Worm (Caenorhabditis elegans) whole organism, young adult: Measurements from ENCODE around the gene lelo-3.

Experiments used
- B0261.1 ChIP-seq: sonication (generic microtip); optimal IDR thresholded peaks from 2 replicates; lab custom pipeline; 2016; ENCODE audit warnings: mild to moderate bottlenecking, missing genetic modification characterization, moderate library complexity, missing compliant biosample characterization
- D2030.7 ChIP-seq: fragments of 200-800 bp; sonication (Bioruptor generic); IDR thresholded peaks from 2 replicates; pipeline ENCODE4 v1.3.6; 2022; ENCODE audit warnings: missing genetic modification reagents, missing genetic modification characterization, missing compliant biosample characterization
- F23B12.7 ChIP-seq: sonication (generic microtip); optimal IDR thresholded peaks from 2 replicates; lab custom pipeline; 2017; ENCODE audit warnings: missing genetic modification characterization, mild to moderate bottlenecking, missing compliant biosample characterization, antibody characterized with exemption, moderate library complexity; ENCODE audit not compliant: insufficient read depth
- F39B2.1 ChIP-seq: fragments of 200-800 bp; sonication (Bioruptor generic); IDR thresholded peaks from 2 replicates; pipeline ENCODE4 v1.3.6; 2022; ENCODE audit warnings: missing genetic modification reagents, missing genetic modification characterization, missing compliant biosample characterization
- F57A8.1 ChIP-seq: fragments of 200-800 bp; sonication (Bioruptor generic); optimal IDR thresholded peaks from 2 replicates; lab custom pipeline; 2018; ENCODE audit warnings: mild to moderate bottlenecking, missing genetic modification characterization, moderate library complexity, missing compliant biosample characterization
- Y67H2A.10 ChIP-seq: fragments of 200-800 bp; sonication (Bioruptor generic); conservative IDR thresholded peaks from 2 replicates; pipeline ENCODE4 v1.3.6; 2022; ENCODE audit warnings: missing genetic modification reagents, missing genetic modification characterization, missing compliant biosample characterization
- Y79H2A.3 ChIP-seq: fragments of 200-800 bp; sonication (Bioruptor generic); conservative IDR thresholded peaks from 2 replicates; pipeline ENCODE4 v1.3.6; 2022; ENCODE audit warnings: missing genetic modification reagents, missing genetic modification characterization, missing compliant biosample characterization
- Y95B8A.8 ChIP-seq: fragments of 200-800 bp; sonication (Bioruptor generic); IDR thresholded peaks from 2 replicates; pipeline ENCODE4 v1.3.6; 2022; ENCODE audit warnings: missing genetic modification reagents, missing genetic modification characterization, missing compliant biosample characterization
- cebp-1 ChIP-seq, 2 experiments: fragments of 200-800 bp in 1 of 2; sonication (Bioruptor generic) in 1 of 2; sonication (generic microtip) in 1 of 2; IDR thresholded peaks in 1 of 2; optimal IDR thresholded peaks in 1 of 2; 2 replicates each; pipeline versions ENCODE4 v1.3.6 to Lab custom; 2017 to 2022; ENCODE audit warnings: missing compliant biosample characterization in 2 of 2, missing genetic modification characterization in 2 of 2, mild to moderate bottlenecking in 1 of 2, missing genetic modification reagents in 1 of 2, moderate library complexity in 1 of 2
- cebp-2 ChIP-seq: fragments of 200-800 bp; sonication (Bioruptor generic); IDR thresholded peaks from 2 replicates; pipeline ENCODE4 v1.3.6; 2022; ENCODE audit warnings: missing genetic modification characterization, missing compliant biosample characterization
- ceh-40 ChIP-seq: fragments of 200-800 bp; sonication (Bioruptor generic); IDR thresholded peaks from 2 replicates; pipeline ENCODE4 v1.3.6; 2022; ENCODE audit warnings: missing genetic modification characterization, missing compliant biosample characterization
- ceh-58 ChIP-seq: fragments of 200-800 bp; sonication (Bioruptor generic); IDR thresholded peaks from 2 replicates; pipeline ENCODE4 v1.3.6; 2022; ENCODE audit warnings: missing genetic modification characterization, missing compliant biosample characterization
- ceh-79 ChIP-seq: sonication (generic microtip); optimal IDR thresholded peaks from 2 replicates; lab custom pipeline; 2017; ENCODE audit warnings: mild to moderate bottlenecking, missing genetic modification characterization, missing compliant biosample characterization
- dpl-1 ChIP-seq: fragments of 150-350 bp; optimal IDR thresholded peaks from 2 replicates; lab custom pipeline; 2014; ENCODE audit warnings: missing biosample characterization, missing genetic modification reagents, missing genetic modification characterization
- gei-17 ChIP-seq: fragments of 200-800 bp; sonication (Bioruptor generic); optimal IDR thresholded peaks from 2 replicates; lab custom pipeline; 2018; ENCODE audit warnings: mild to moderate bottlenecking, missing genetic modification characterization, missing compliant biosample characterization
- hsf-1 ChIP-seq: fragments of 200-800 bp; sonication (Bioruptor generic); IDR thresholded peaks from 2 replicates; pipeline ENCODE4 v1.3.6; 2022; ENCODE audit warnings: missing genetic modification reagents, missing genetic modification characterization, missing compliant biosample characterization
- lag-1 ChIP-seq: fragments of 200-800 bp; sonication (Bioruptor generic); IDR thresholded peaks from 2 replicates; pipeline ENCODE4 v1.3.6; 2022; ENCODE audit warnings: missing genetic modification reagents, missing genetic modification characterization, missing compliant biosample characterization
- let-526 ChIP-seq: fragments of 200-800 bp; sonication (Bioruptor generic); IDR thresholded peaks from 2 replicates; pipeline ENCODE4 v1.3.6; 2022; ENCODE audit warnings: missing genetic modification reagents, missing genetic modification characterization, missing compliant biosample characterization
- let-607 ChIP-seq, 2 experiments: fragments of 200-800 bp in 1 of 2; sonication (Bioruptor generic) in 1 of 2; sonication (generic microtip) in 1 of 2; optimal IDR thresholded peaks; 2 replicates each; lab custom pipeline; 2016 to 2018; ENCODE audit warnings: mild to moderate bottlenecking in 2 of 2, missing compliant biosample characterization in 2 of 2, missing genetic modification characterization in 2 of 2, moderate library complexity in 2 of 2, missing genotype in 1 of 2
- lin-26 ChIP-seq: fragments of 200-800 bp; sonication (Bioruptor generic); IDR thresholded peaks from 2 replicates; pipeline ENCODE4 v1.3.6; 2022; ENCODE audit warnings: missing genetic modification reagents, missing genetic modification characterization, missing compliant biosample characterization
- lin-40 ChIP-seq: sonication (generic microtip); optimal IDR thresholded peaks from 2 replicates; lab custom pipeline; 2016; ENCODE audit warnings: missing genetic modification characterization, mild to moderate bottlenecking, missing compliant biosample characterization, missing genotype, missing genetic modification reagents
- lsl-1 ChIP-seq: fragments of 200-800 bp; sonication (Bioruptor generic); optimal IDR thresholded peaks from 2 replicates; lab custom pipeline; 2018; ENCODE audit warnings: mild to moderate bottlenecking, missing genetic modification characterization, moderate library complexity, missing compliant biosample characterization
- mel-28 ChIP-seq: sonication (generic microtip); optimal IDR thresholded peaks from 2 replicates; lab custom pipeline; 2016; ENCODE audit warnings: borderline replicate concordance, mild to moderate bottlenecking, missing genetic modification characterization, missing compliant biosample characterization
- nfya-1 ChIP-seq: sonication (generic microtip); optimal IDR thresholded peaks from 2 replicates; lab custom pipeline; 2017; ENCODE audit warnings: antibody characterized with exemption, missing compliant biosample characterization, missing genetic modification characterization, borderline replicate concordance; ENCODE audit not compliant: insufficient read depth
- nhr-179 ChIP-seq: sonication (generic microtip); optimal IDR thresholded peaks from 2 replicates; lab custom pipeline; 2016; ENCODE audit warnings: mild to moderate bottlenecking, missing genetic modification characterization, missing compliant biosample characterization
- nhr-90 ChIP-seq: sonication (generic microtip); optimal IDR thresholded peaks from 2 replicates; lab custom pipeline; 2016; ENCODE audit warnings: missing genotype, mild to moderate bottlenecking, missing genetic modification characterization, missing compliant biosample characterization
- sea-2 ChIP-seq: fragments of 200-800 bp; sonication (Bioruptor generic); IDR thresholded peaks from 2 replicates; pipeline ENCODE4 v1.3.6; 2022; ENCODE audit warnings: missing genetic modification characterization, missing compliant biosample characterization
- snpc-1.1 ChIP-seq: sonication (generic microtip); optimal IDR thresholded peaks from 2 replicates; lab custom pipeline; 2017; ENCODE audit warnings: missing genetic modification characterization, mild to moderate bottlenecking, missing compliant biosample characterization, antibody characterized with exemption, moderate library complexity, missing genotype, missing genetic modification reagents; ENCODE audit not compliant: insufficient read depth
- snpc-1.3 ChIP-seq: sonication (generic microtip); optimal IDR thresholded peaks from 2 replicates; lab custom pipeline; 2017; ENCODE audit warnings: missing genetic modification characterization, mild to moderate bottlenecking, missing compliant biosample characterization, antibody characterized with exemption, moderate library complexity, missing genotype, missing genetic modification reagents; ENCODE audit not compliant: insufficient read depth
- snpc-3.4 ChIP-seq: sonication (generic microtip); optimal IDR thresholded peaks from 2 replicates; lab custom pipeline; 2017; ENCODE audit warnings: missing genetic modification characterization, mild to moderate bottlenecking, missing compliant biosample characterization, antibody characterized with exemption, moderate library complexity, missing genotype, missing genetic modification reagents
- zfh-2 ChIP-seq: fragments of 200-800 bp; sonication (Bioruptor generic); conservative IDR thresholded peaks from 2 replicates; pipeline ENCODE4 v1.3.6; 2022; ENCODE audit warnings: missing genetic modification reagents, missing genetic modification characterization, missing compliant biosample characterization
- zim-3 ChIP-seq: sonication (generic microtip); optimal IDR thresholded peaks from 2 replicates; lab custom pipeline; 2017; ENCODE audit warnings: mild to moderate bottlenecking, missing genetic modification characterization, moderate library complexity, missing compliant biosample characterization
- ztf-3 ChIP-seq: fragments of 200-800 bp; sonication (Bioruptor generic); optimal IDR thresholded peaks from 2 replicates; lab custom pipeline; 2018; ENCODE audit warnings: mild to moderate bottlenecking, missing genetic modification characterization, missing compliant biosample characterization

lelo-3 gene

DNA sequence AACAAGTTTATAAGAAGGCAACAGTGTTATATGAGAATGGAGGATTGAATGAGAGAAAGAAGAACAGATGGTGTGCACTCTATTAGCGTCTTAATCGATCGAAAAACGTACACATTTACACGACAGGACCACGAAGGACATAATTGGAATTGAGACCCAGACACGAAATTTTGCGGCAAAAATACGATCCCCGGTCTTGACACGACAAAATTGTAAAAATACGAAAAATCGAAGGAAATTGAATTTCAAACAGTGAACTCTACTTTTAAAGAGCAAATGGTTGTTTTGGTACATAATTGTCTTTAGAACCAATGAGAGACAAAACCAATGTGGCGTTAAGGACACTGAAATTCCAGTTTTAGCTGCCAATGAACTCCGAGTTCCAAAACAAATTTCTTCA is at the start of gene lelo-3:
Gene lelo-3, minus strand, starts transcription at position 101 of the 400 bp plus-strand sequence.
- TF ChIP-seq gei-17 (GFP tag; lab: Kevin White, UChicago), result no peak
- no peak for TF ChIP-seq D2030.7 (GFP tag; lab: Robert Waterston, UW)
- TF ChIP-seq B0261.1, result no peak
- TF ChIP-seq cebp-1 (GFP tag; IDR thresholded peaks at IDR 0.05; lab: Robert Waterston, UW), result no peak
- no peak for TF ChIP-seq cebp-1 (tag; optimal IDR thresholded peaks at IDR 0.05; lab: Kevin White, UChicago)
- TF ChIP-seq lin-26 (GFP tag; lab: Robert Waterston, UW), result no peak
- no peak for TF ChIP-seq lsl-1 (GFP tag; lab: Kevin White, UChicago)
- TF ChIP-seq nfya-1 (tag; lab: Kevin White, UChicago), result no peak
- TF ChIP-seq F39B2.1 (GFP tag; lab: Robert Waterston, UW), result no peak

DNA sequence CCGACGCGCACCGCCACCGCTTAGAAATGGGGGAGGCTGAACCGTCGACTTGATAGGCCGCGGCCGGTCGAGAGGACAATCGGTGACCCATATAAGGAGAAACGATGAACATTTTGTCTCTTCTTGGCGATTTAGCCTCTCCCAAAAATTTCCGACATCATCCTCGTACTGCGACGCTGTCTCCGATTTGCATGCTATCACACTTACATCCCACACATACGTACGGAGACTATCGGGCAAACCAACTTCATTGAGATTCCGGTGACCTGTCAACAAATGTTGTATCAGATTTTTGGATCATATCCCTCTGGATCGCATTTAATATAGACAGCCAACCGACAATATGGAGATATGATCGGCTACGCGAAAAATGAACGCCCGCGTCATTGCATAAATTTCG is 44.2 kb upstream of the lelo-3 start:
- TF ChIP-seq ceh-79 (tag; lab: Kevin White, UChicago) (no peak), dpl-1 (GFP tag; lab: Kevin White, UChicago) (no peak), ztf-3 (GFP tag; lab: Kevin White, UChicago) (no peak), hsf-1 (no peak), D2030.7 (GFP tag; lab: Robert Waterston, UW) (no peak), snpc-1.3 (tag; lab: Kevin White, UChicago) (no peak), zim-3 (tag; lab: Kevin White, UChicago) (no peak), lin-40 (tag; lab: Kevin White, UChicago) (no peak), Y67H2A.10 (no peak), Y79H2A.3 (GFP tag; lab: Robert Waterston, UW) (no peak), F23B12.7 (tag; lab: Kevin White, UChicago) (no peak), mel-28 (tag; lab: Kevin White, UChicago) (no peak), ceh-58 (no peak), Y95B8A.8 (GFP tag; lab: Robert Waterston, UW) (no peak), let-607 (tag; optimal IDR thresholded peaks at IDR 0.05; lab: Kevin White, UChicago) (no peak), nhr-179 (tag; lab: Kevin White, UChicago) (no peak), zfh-2 (GFP tag; lab: Robert Waterston, UW) (no peak)

DNA sequence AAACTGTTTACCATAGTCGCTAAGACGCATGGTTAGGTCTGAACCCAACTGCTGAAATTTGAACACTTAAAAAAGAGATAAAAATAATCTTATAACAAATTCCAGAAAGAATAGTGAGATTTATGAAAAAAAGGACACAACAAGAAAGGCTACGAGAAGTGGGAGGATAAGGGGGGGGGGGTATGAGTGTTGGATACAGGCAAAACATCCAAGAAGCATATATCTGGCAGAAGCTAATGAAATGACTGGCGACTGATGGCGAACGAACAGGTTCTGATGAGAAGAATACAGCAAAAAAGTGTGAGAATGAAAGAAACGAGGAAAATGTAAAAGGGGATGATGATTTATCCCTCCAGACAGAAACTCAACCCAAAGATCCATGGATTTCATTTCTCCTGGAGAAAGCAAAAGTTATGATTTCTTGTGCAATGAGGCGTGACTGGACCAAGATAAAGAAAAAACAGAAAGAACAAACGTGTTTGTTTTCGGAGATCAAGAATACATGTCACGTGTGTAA is 43.6 kb upstream of the lelo-3 start, which contains the start of gene ptr-4:
Gene ptr-4, minus strand, starts transcription at position 51 of the 517 bp plus-strand sequence.
- TF ChIP-seq cebp-2, result no peak
- no peak for TF ChIP-seq sea-2 (GFP tag; lab: Robert Waterston, UW)
- TF ChIP-seq nhr-90 (tag; lab: Kevin White, UChicago), result no peak
- TF ChIP-seq lag-1, result no peak
- no peak for TF ChIP-seq snpc-3.4 (tag; lab: Kevin White, UChicago)
- TF ChIP-seq cebp-1 (GFP tag; IDR thresholded peaks at IDR 0.05; lab: Robert Waterston, UW), result no peak
- no peak for TF ChIP-seq cebp-1 (tag; optimal IDR thresholded peaks at IDR 0.05; lab: Kevin White, UChicago)
- TF ChIP-seq F57A8.1, result no peak
- no peak for TF ChIP-seq snpc-1.1
- no peak for TF ChIP-seq ceh-40
- no peak for TF ChIP-seq let-526 (GFP tag; lab: Robert Waterston, UW)
- TF ChIP-seq, all 124 proteins: peak for 0
